Fruit fly (Drosophila melanogaster): ENCODE data around the gene CG42780.

CG42780 gene

dm6 chrX:7293133-7293873 is 38.7 kb downstream of the CG42780 start (continued):
- no peak for TF ChIP-seq luna (GFP tag; optimal IDR thresholded peaks at IDR 0.05)
- peak; percentile 84 for TF ChIP-seq CG10366 (GFP tag; IDR thresholded peaks at IDR 0.05)
- TF ChIP-seq bowl (GFP tag; IDR thresholded peaks at IDR 0.05): peak; percentile 75
- peak; percentile 86; the same call in 1 of the 2 replicates for TF ChIP-seq sim (GFP tag; IDR thresholded peaks at IDR 0.05)
- TF ChIP-seq Hr39 (optimal IDR thresholded peaks at IDR 0.05): no peak
- no peak for TF ChIP-seq lov (optimal IDR thresholded peaks at IDR 0.05)
- peak; percentile 91 for TF ChIP-seq lov (GFP tag; IDR thresholded peaks at IDR 0.05)
- peak; percentile 66 for TF ChIP-seq wek (GFP tag; optimal IDR thresholded peaks at IDR 0.05)
- no peak for TF ChIP-seq Sin3A (optimal IDR thresholded peaks at IDR 0.05)
- TF ChIP-seq E2f1 (GFP tag; IDR thresholded peaks at IDR 0.05): peak; percentile 79
- TF ChIP-seq CG16815 (GFP tag; optimal IDR thresholded peaks at IDR 0.05): peak; percentile 76
- TF ChIP-seq CG1233 (GFP tag; optimal IDR thresholded peaks at IDR 0.05): peak; percentile 69
- no peak for TF ChIP-seq MESR4 (GFP tag; optimal IDR thresholded peaks at IDR 0.05)
- TF ChIP-seq CG1832 (GFP tag; optimal IDR thresholded peaks at IDR 0.05): no peak
- TF ChIP-seq CG3163 (GFP tag; optimal IDR thresholded peaks at IDR 0.05): peak; percentile 36
- peak; percentile 19 for TF ChIP-seq Fer1 (GFP tag; optimal IDR thresholded peaks at IDR 0.05)
- TF ChIP-seq mam (GFP tag; optimal IDR thresholded peaks at IDR 0.05): peak; percentile 57
- peak in 1 of 2 experiments; percentile 8 for TF ChIP-seq insv (GFP tag; optimal IDR thresholded peaks at IDR 0.05)
- TF ChIP-seq CG7963 (GFP tag; IDR thresholded peaks at IDR 0.05; ENCODE audit: partially characterized antibody): no peak
- 0 out of 3 replicates have a peak, but pooled peaks have one; percentile 19 for TF ChIP-seq mld (GFP tag; IDR thresholded peaks at IDR 0.05; ENCODE audit: partially characterized antibody)
- peak; percentile 68 for TF ChIP-seq Usf (GFP tag; optimal IDR thresholded peaks at IDR 0.05)
- peak; percentile 74 for TF ChIP-seq nerfin-1 (tag; optimal IDR thresholded peaks at IDR 0.05)
- TF ChIP-seq CG12071 (GFP tag; optimal IDR thresholded peaks at IDR 0.05): peak; percentile 77
- TF ChIP-seq CG30431 (GFP tag; optimal IDR thresholded peaks at IDR 0.05): peak; percentile 90
- no peak for TF ChIP-seq CG6791 (GFP tag; IDR thresholded peaks at IDR 0.05; ENCODE audit: partially characterized antibody)
- peak; percentile 71 for TF ChIP-seq pb (GFP tag; optimal IDR thresholded peaks at IDR 0.05)
- peak; percentile 20 for TF ChIP-seq CG3838 (GFP tag; optimal IDR thresholded peaks at IDR 0.05)
- TF ChIP-seq tio (GFP tag; optimal IDR thresholded peaks at IDR 0.05): peak; percentile 67
- TF ChIP-seq corto (GFP tag; optimal IDR thresholded peaks at IDR 0.05): peak; percentile 76
- peak; percentile 81 for TF ChIP-seq CG2678 (tag; optimal IDR thresholded peaks at IDR 0.05)
- peak; percentile 78 for TF ChIP-seq CG8924 (tag; optimal IDR thresholded peaks at IDR 0.05)
- TF ChIP-seq CG4282 (GFP tag; optimal IDR thresholded peaks at IDR 0.05): peak; percentile 56
- TF ChIP-seq NfI (GFP tag; optimal IDR thresholded peaks at IDR 0.05): peak; percentile 74
- peak; percentile 79 for TF ChIP-seq CG10462 (GFP tag; optimal IDR thresholded peaks at IDR 0.05)
- TF ChIP-seq CG1529 (GFP tag; optimal IDR thresholded peaks at IDR 0.05): peak; percentile 76
- TF ChIP-seq CG10321 (GFP tag; IDR thresholded peaks at IDR 0.05): no peak
- TF ChIP-seq HLHmδ (GFP tag; optimal IDR thresholded peaks at IDR 0.05): no peak
- peak; percentile 66 for TF ChIP-seq nom (GFP tag; optimal IDR thresholded peaks at IDR 0.05)
- TF ChIP-seq tll (GFP tag; optimal IDR thresholded peaks at IDR 0.05): no peak
- TF ChIP-seq CG33557 (GFP tag; optimal IDR thresholded peaks at IDR 0.05): peak; percentile 83
- TF ChIP-seq Ada2b (GFP tag; IDR thresholded peaks at IDR 0.05): peak; percentile 67
- peak; percentile 89 for TF ChIP-seq HLH3B (GFP tag; IDR thresholded peaks at IDR 0.05)
- peak; percentile 92 for TF ChIP-seq gem (tag; optimal IDR thresholded peaks at IDR 0.05)
- TF ChIP-seq CG17328 (GFP tag; IDR thresholded peaks at IDR 0.05): peak; percentile 91
- peak; percentile 72 for TF ChIP-seq onecut (GFP tag; IDR thresholded peaks at IDR 0.05)
- TF ChIP-seq so (GFP tag; IDR thresholded peaks at IDR 0.05): peak; percentile 64; the same call in 1 of the 3 replicates
- TF ChIP-seq CG17612 (GFP tag; IDR thresholded peaks at IDR 0.05): peak; percentile 69
- TF ChIP-seq CG1602 (GFP tag; optimal IDR thresholded peaks at IDR 0.05): peak; percentile 78
- TF ChIP-seq Mrtf (GFP tag; IDR thresholded peaks at IDR 0.05): peak; percentile 84
- TF ChIP-seq Nf-YA (GFP tag; IDR thresholded peaks at IDR 0.05): peak; percentile 62
